Fruit fly (Drosophila melanogaster): ENCODE measurements around the gene para.

- TF ChIP-seq CG8301 (tag; optimal IDR thresholded peaks at IDR 0.05), result no peak
- no peak for TF ChIP-seq CG4496 (GFP tag; IDR thresholded peaks at IDR 0.05)
- TF ChIP-seq Ets98B (GFP tag; IDR thresholded peaks at IDR 0.05), result no peak
- TF ChIP-seq gl (tag; optimal IDR thresholded peaks at IDR 0.05), result no peak
- no peak for TF ChIP-seq Pif1A (GFP tag; optimal IDR thresholded peaks at IDR 0.05)
- TF ChIP-seq CG13204 (GFP tag; optimal IDR thresholded peaks at IDR 0.05), result no peak
- no peak for TF ChIP-seq CG14655 (GFP tag; optimal IDR thresholded peaks at IDR 0.05)
- no peak for TF ChIP-seq EcR (GFP tag; optimal IDR thresholded peaks at IDR 0.05)
- no peak for TF ChIP-seq CG12605 (GFP tag; IDR thresholded peaks at IDR 0.05)
- no peak for TF ChIP-seq CG15710 (tag; optimal IDR thresholded peaks at IDR 0.05)
- TF ChIP-seq Pif1B (GFP tag; optimal IDR thresholded peaks at IDR 0.05), result no peak
- no peak for TF ChIP-seq rn (GFP tag; IDR thresholded peaks at IDR 0.05)
Measured at dm6 chrX:16449316-16449715, 83.6 kb downstream of the para start.
